Worm (Caenorhabditis elegans) whole organism, L1 larva: ENCODE measurements around the gene srd-11.

ENCODE experiments used
- C16A3.4 ChIP-seq: fragments of 150-350 bp; optimal IDR thresholded peaks from 2 replicates; lab custom pipeline; 2014; ENCODE audit warnings: missing biosample characterization, missing genetic modification characterization
- C34B4.2 ChIP-seq: sonication (generic microtip); optimal IDR thresholded peaks from 2 replicates; lab custom pipeline; 2017; ENCODE audit warnings: mild to moderate bottlenecking, missing genetic modification characterization, missing compliant biosample characterization
- F16B12.6 ChIP-seq: fragments of 150-350 bp; optimal IDR thresholded peaks from 2 replicates; lab custom pipeline; 2014; ENCODE audit warnings: missing biosample characterization, missing genetic modification characterization
- aha-1 ChIP-seq: fragments of 150-350 bp; optimal IDR thresholded peaks from 2 replicates; lab custom pipeline; 2014; ENCODE audit warnings: missing biosample characterization, missing genetic modification characterization
- alr-1 ChIP-seq: fragments of 200-800 bp; sonication (Bioruptor generic); optimal IDR thresholded peaks from 2 replicates; lab custom pipeline; 2018; ENCODE audit warnings: borderline replicate concordance, mild to moderate bottlenecking, missing genetic modification characterization, missing compliant biosample characterization
- aly-2 ChIP-seq: fragments of 150-350 bp; optimal IDR thresholded peaks from 2 replicates; lab custom pipeline; 2014; ENCODE audit warnings: missing biosample characterization, missing genetic modification characterization
- blmp-1 ChIP-seq: fragments of 150-350 bp; optimal IDR thresholded peaks from 2 replicates; lab custom pipeline; 2014; ENCODE audit warnings: missing biosample characterization, missing genetic modification characterization
- ceh-8 ChIP-seq: fragments of 200-800 bp; sonication (Bioruptor generic); optimal IDR thresholded peaks from 2 replicates; lab custom pipeline; 2018; ENCODE audit warnings: mild to moderate bottlenecking, missing genetic modification characterization, moderate library complexity, missing compliant biosample characterization
- ceh-88 ChIP-seq: fragments of 200-800 bp; sonication (Bioruptor generic); IDR thresholded peaks from 2 replicates; pipeline ENCODE4 v1.3.6; 2022; ENCODE audit warnings: missing genetic modification characterization, missing compliant biosample characterization
- ceh-90 ChIP-seq: sonication (generic microtip); optimal IDR thresholded peaks from 2 replicates; lab custom pipeline; 2016; ENCODE audit warnings: missing genetic modification characterization, missing compliant biosample characterization
- dpl-1 ChIP-seq, 3 experiments: fragments of 150-350 bp in 2 of 3; sonication (generic microtip) in 1 of 3; optimal IDR thresholded peaks; 2 replicates each; lab custom pipeline; 2014 to 2017; ENCODE audit warnings: missing biosample characterization in 3 of 3, missing genetic modification characterization in 3 of 3, missing genetic modification reagents in 3 of 3
- dsc-1 ChIP-seq: sonication (generic microtip); optimal IDR thresholded peaks from 2 replicates; lab custom pipeline; 2016; ENCODE audit warnings: mild to moderate bottlenecking, missing genetic modification characterization, missing compliant biosample characterization
- efl-1 ChIP-seq, 4 experiments: fragments of 150-350 bp; optimal IDR thresholded peaks in 3 of 4; peaks in 1 of 4; 1 replicate in 1 of 4; 2 replicates in 3 of 4; lab custom pipeline; 2014; ENCODE audit warnings: missing biosample characterization in 2 of 4, missing genetic modification characterization in 2 of 4, missing genetic modification reagents in 2 of 4
- efl-3 ChIP-seq: fragments of 200-800 bp; sonication (Bioruptor generic); optimal IDR thresholded peaks from 2 replicates; lab custom pipeline; 2018; ENCODE audit warnings: mild to moderate bottlenecking, missing genetic modification characterization, missing compliant biosample characterization
- egl-27 ChIP-seq, 2 experiments: fragments of 150-350 bp in 1 of 2; sonication (generic microtip); optimal IDR thresholded peaks; 3 replicates each; lab custom pipeline; 2017 to 2018; ENCODE audit warnings: missing biosample characterization in 2 of 2, missing genetic modification characterization in 2 of 2, missing genetic modification reagents in 2 of 2
- elt-2 ChIP-seq: sonication (generic microtip); optimal IDR thresholded peaks from 2 replicates; lab custom pipeline; 2016; ENCODE audit warnings: missing genetic modification characterization, mild to moderate bottlenecking, inconsistent platforms, missing compliant biosample characterization, missing genetic modification reagents
- elt-3 ChIP-seq, 6 experiments: fragments of 150-350 bp in 1 of 6; sonication (generic microtip); optimal IDR thresholded peaks; 2 replicates each; lab custom pipeline; 2017 to 2018; ENCODE audit warnings: missing biosample characterization in 6 of 6, missing genetic modification characterization in 6 of 6, inconsistent platforms in 1 of 6
- ets-5 ChIP-seq: fragments of 200-800 bp; sonication (Bioruptor generic); IDR thresholded peaks from 2 replicates; pipeline ENCODE4 v1.3.6; 2022; ENCODE audit warnings: missing genetic modification characterization, missing compliant biosample characterization
- fkh-10 ChIP-seq: sonication (generic microtip); optimal IDR thresholded peaks from 2 replicates; lab custom pipeline; 2017; ENCODE audit warnings: missing biosample characterization, missing genetic modification reagents, missing genetic modification characterization
- fkh-8 ChIP-seq: sonication (generic microtip); optimal IDR thresholded peaks from 2 replicates; lab custom pipeline; 2016; ENCODE audit warnings: mild to moderate bottlenecking, missing genetic modification characterization, missing compliant biosample characterization
- fos-1 ChIP-seq: fragments of 150-350 bp; optimal IDR thresholded peaks from 2 replicates; lab custom pipeline; 2014; ENCODE audit warnings: missing biosample characterization, missing genetic modification characterization
- hlh-17 ChIP-seq: fragments of 200-800 bp; sonication (Bioruptor generic); optimal IDR thresholded peaks from 2 replicates; lab custom pipeline; 2018; ENCODE audit warnings: missing genetic modification characterization, mild to moderate bottlenecking, missing compliant biosample characterization, moderate library complexity, borderline replicate concordance
- hlh-4 ChIP-seq: sonication (generic microtip); optimal IDR thresholded peaks from 2 replicates; lab custom pipeline; 2016; ENCODE audit warnings: mild to moderate bottlenecking, missing genetic modification characterization, missing compliant biosample characterization
- isw-1 ChIP-seq: fragments of 200-800 bp; sonication (Bioruptor generic); IDR thresholded peaks from 2 replicates; pipeline ENCODE4 v1.3.6; 2022; ENCODE audit warnings: missing genetic modification characterization, missing compliant biosample characterization
- lin-14 ChIP-seq: fragments of 200-800 bp; sonication (Bioruptor generic); optimal IDR thresholded peaks from 2 replicates; lab custom pipeline; 2018; ENCODE audit warnings: mild to moderate bottlenecking, missing genetic modification characterization, moderate library complexity, missing compliant biosample characterization
- lin-35 ChIP-seq, 2 experiments: fragments of 150-350 bp; optimal IDR thresholded peaks; 2 replicates each; lab custom pipeline; 2014; ENCODE audit warnings: missing biosample characterization in 2 of 2, missing genetic modification characterization in 2 of 2, missing genetic modification reagents in 2 of 2
- lin-39 ChIP-seq: fragments of 150-350 bp; optimal IDR thresholded peaks from 2 replicates; lab custom pipeline; 2014; ENCODE audit warnings: missing biosample characterization, missing genetic modification reagents, missing genetic modification characterization
- lsy-2 ChIP-seq, 2 experiments: fragments of 150-350 bp; optimal IDR thresholded peaks; 2 replicates each; lab custom pipeline; 2014; ENCODE audit warnings: missing biosample characterization in 2 of 2, missing genetic modification characterization in 2 of 2
- mab-9 ChIP-seq: fragments of 200-800 bp; sonication (Bioruptor generic); IDR thresholded peaks from 2 replicates; pipeline ENCODE4 v1.3.6; 2022; ENCODE audit warnings: missing genetic modification reagents, missing genetic modification characterization, missing compliant biosample characterization
- nhr-20 ChIP-seq: sonication (generic microtip); optimal IDR thresholded peaks from 2 replicates; lab custom pipeline; 2016; ENCODE audit warnings: mild to moderate bottlenecking, missing genetic modification characterization, missing compliant biosample characterization
- nhr-237 ChIP-seq: fragments of 150-350 bp; optimal IDR thresholded peaks from 2 replicates; lab custom pipeline; 2014; ENCODE audit warnings: missing biosample characterization, missing genetic modification characterization
- nhr-28 ChIP-seq: fragments of 150-350 bp; optimal IDR thresholded peaks from 2 replicates; lab custom pipeline; 2014; ENCODE audit warnings: missing biosample characterization, missing genetic modification characterization
- nhr-71 ChIP-seq: sonication (generic microtip); optimal IDR thresholded peaks from 2 replicates; lab custom pipeline; 2016; ENCODE audit warnings: mild to moderate bottlenecking, missing genetic modification characterization, moderate library complexity, missing compliant biosample characterization
- nhr-77 ChIP-seq: fragments of 150-350 bp; optimal IDR thresholded peaks from 2 replicates; lab custom pipeline; 2014; ENCODE audit warnings: missing biosample characterization, missing genetic modification characterization
- nhr-85 ChIP-seq: sonication (generic microtip); peaks from one replicate; lab custom pipeline; 2016; ENCODE audit warnings: missing genetic modification characterization, inconsistent platforms, missing compliant biosample characterization
- pag-3 ChIP-seq: sonication (generic microtip); optimal IDR thresholded peaks from 2 replicates; lab custom pipeline; 2017; ENCODE audit warnings: missing genetic modification characterization, mild to moderate bottlenecking, missing compliant biosample characterization, antibody characterized with exemption, borderline replicate concordance; ENCODE audit not compliant: insufficient read depth
- pax-3 ChIP-seq: fragments of 200-800 bp; sonication (Bioruptor generic); optimal IDR thresholded peaks from 2 replicates; lab custom pipeline; 2018; ENCODE audit warnings: mild to moderate bottlenecking, missing genetic modification characterization, moderate library complexity, missing compliant biosample characterization
- rnt-1 ChIP-seq: sonication (generic microtip); optimal IDR thresholded peaks from 2 replicates; lab custom pipeline; 2016; ENCODE audit warnings: mild to moderate bottlenecking, missing genetic modification characterization, moderate library complexity, missing compliant biosample characterization
- skn-1 ChIP-seq: fragments of 150-350 bp; optimal IDR thresholded peaks from 2 replicates; lab custom pipeline; 2014; ENCODE audit warnings: missing biosample characterization, missing genetic modification characterization
- snu-23 ChIP-seq: sonication (generic microtip); optimal IDR thresholded peaks from 2 replicates; lab custom pipeline; 2016; ENCODE audit warnings: missing genetic modification characterization, missing compliant biosample characterization
- sptf-1 ChIP-seq: fragments of 150-350 bp; optimal IDR thresholded peaks from 2 replicates; lab custom pipeline; 2014; ENCODE audit warnings: missing biosample characterization, missing genetic modification characterization
- sup-37 ChIP-seq: fragments of 200-800 bp; sonication (Bioruptor generic); optimal IDR thresholded peaks from 2 replicates; lab custom pipeline; 2018; ENCODE audit warnings: mild to moderate bottlenecking, missing genetic modification characterization, missing compliant biosample characterization
- swsn-7 ChIP-seq: sonication (generic microtip); optimal IDR thresholded peaks from 2 replicates; lab custom pipeline; 2016; ENCODE audit warnings: missing genetic modification characterization, missing compliant biosample characterization
- tbx-2 ChIP-seq: sonication (generic microtip); optimal IDR thresholded peaks from 2 replicates; lab custom pipeline; 2016; ENCODE audit warnings: missing genetic modification characterization, missing compliant biosample characterization
- unc-30 ChIP-seq: sonication (generic microtip); optimal IDR thresholded peaks from 2 replicates; lab custom pipeline; 2017; ENCODE audit warnings: missing biosample characterization, missing genetic modification characterization
- unc-86 ChIP-seq: sonication (generic microtip); optimal IDR thresholded peaks from 2 replicates; lab custom pipeline; 2016; ENCODE audit warnings: missing genetic modification characterization, missing compliant biosample characterization
- xbp-1 ChIP-seq: sonication (generic microtip); optimal IDR thresholded peaks from 2 replicates; lab custom pipeline; 2016; ENCODE audit warnings: missing genetic modification characterization, missing compliant biosample characterization
- zag-1 ChIP-seq: fragments of 150-350 bp; optimal IDR thresholded peaks from 2 replicates; lab custom pipeline; 2014; ENCODE audit warnings: missing biosample characterization, missing genetic modification characterization

Gene srd-11

ce11 chrV:13658577-13658976 is 38.9 kb upstream of the srd-11 start (continued):
- TF ChIP-seq nhr-20 (tag; lab: Kevin White, UChicago) (peak; percentile 98), skn-1 (tag; lab: Kevin White, UChicago) (peak; percentile 70), alr-1 (tag; lab: Kevin White, UChicago) (no peak), ceh-8 (GFP tag; lab: Kevin White, UChicago) (no peak), fos-1 (tag; lab: Kevin White, UChicago) (peak; percentile 17), C34B4.2 (no peak), zag-1 (tag; lab: Kevin White, UChicago) (no peak), fkh-8 (tag; lab: Kevin White, UChicago) (peak; percentile 72), pax-3 (tag; lab: Kevin White, UChicago) (peak; percentile 95), efl-3 (GFP tag; lab: Kevin White, UChicago) (no peak), swsn-7 (tag; lab: Kevin White, UChicago) (peak; percentile 69), hlh-17 (GFP tag; lab: Kevin White, UChicago) (no peak), nhr-85 (peak; percentile 99), fkh-10 (GFP tag; lab: Kevin White, UChicago) (no peak), sptf-1 (tag; lab: Kevin White, UChicago) (no peak), C16A3.4 (tag; lab: Kevin White, UChicago) (peak; percentile 65), ceh-90 (no peak), ets-5 (GFP tag; lab: Robert Waterston, UW) (no peak), hlh-4 (tag; lab: Kevin White, UChicago) (no peak), lin-35 (GFP tag; optimal IDR thresholded peaks at IDR 0.05; lab: Kevin White, UChicago) (peak; percentile 49 to 90), pag-3 (tag; lab: Kevin White, UChicago) (peak; percentile 69), elt-2 (peak; percentile 93), unc-30 (tag; lab: Kevin White, UChicago) (no peak), lin-39 (no peak), aly-2 (tag; lab: Kevin White, UChicago) (no peak), nhr-237 (tag; lab: Kevin White, UChicago) (no peak), snu-23 (GFP tag; lab: Kevin White, UChicago) (peak; percentile 95), tbx-2 (peak; percentile 91), egl-27 (tag; optimal IDR thresholded peaks at IDR 0.05; lab: Kevin White, UChicago) (no peak), dpl-1 (GFP tag; optimal IDR thresholded peaks at IDR 0.05; lab: Kevin White, UChicago) (peak; percentile 59 to 83 (median 74)), isw-1 (peak; percentile 22; the same call in 1 of the 2 replicates)
- TF ChIP-seq, all 84 proteins: peak for 49

DNA sequence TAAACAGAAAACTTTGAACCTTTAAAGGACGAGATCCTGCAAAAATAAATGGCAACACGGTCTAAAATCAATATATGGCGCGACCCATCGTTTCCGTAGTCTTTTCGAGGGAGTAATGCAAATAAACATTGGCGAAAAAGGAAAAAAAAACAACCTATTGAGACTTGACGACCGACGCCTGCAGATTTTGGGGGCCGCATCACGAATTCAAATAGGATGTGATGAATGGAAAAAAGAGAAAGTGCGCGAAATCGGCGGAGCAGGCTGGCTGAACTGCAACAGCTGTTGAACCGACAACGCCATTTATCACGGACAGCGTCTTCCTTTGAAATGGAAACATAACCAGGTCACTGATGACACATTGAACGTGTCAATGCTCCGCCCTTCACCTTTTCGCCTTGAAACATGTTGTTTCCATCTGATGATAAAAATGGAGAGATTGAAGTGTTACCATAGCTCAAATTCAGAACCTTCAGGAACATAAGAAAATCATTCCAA is 38.2 kb upstream of the srd-11 start:
- no peak for TF ChIP-seq nhr-71
- TF ChIP-seq ceh-8 (GFP tag; lab: Kevin White, UChicago), result no peak
- TF ChIP-seq dsc-1, result no peak
- no peak for TF ChIP-seq nhr-77 (tag; lab: Kevin White, UChicago)
- TF ChIP-seq fkh-10 (GFP tag; lab: Kevin White, UChicago), result no peak
- TF ChIP-seq zag-1 (tag; lab: Kevin White, UChicago), result no peak
- TF ChIP-seq snu-23 (GFP tag; lab: Kevin White, UChicago), result no peak
- no peak for TF ChIP-seq sup-37
- TF ChIP-seq C16A3.4 (tag; lab: Kevin White, UChicago), result no peak
- no peak for TF ChIP-seq F16B12.6 (tag; lab: Kevin White, UChicago)
- no peak for TF ChIP-seq ceh-88 (GFP tag; lab: Robert Waterston, UW)
- TF ChIP-seq efl-1 (optimal IDR thresholded peaks at IDR 0.05; lab: Kevin White, UChicago), result no peak
- TF ChIP-seq efl-1 (GFP tag; optimal IDR thresholded peaks at IDR 0.05 in 1 of 2; lab: Kevin White, UChicago), result peak in 1 of 2 experiments; percentile 93
- no peak for TF ChIP-seq nhr-28
- no peak for TF ChIP-seq elt-3 (tag; optimal IDR thresholded peaks at IDR 0.05; lab: Kevin White, UChicago)
- no peak for TF ChIP-seq swsn-7 (tag; lab: Kevin White, UChicago)
- TF ChIP-seq lin-35 (GFP tag; optimal IDR thresholded peaks at IDR 0.05; lab: Kevin White, UChicago), result no peak
- TF ChIP-seq aha-1 (tag; lab: Kevin White, UChicago), result no peak
- no peak for TF ChIP-seq lin-39
- TF ChIP-seq lin-14 (GFP tag; lab: Kevin White, UChicago), result peak; percentile 39
- TF ChIP-seq isw-1, result no peak
- TF ChIP-seq rnt-1 (tag; lab: Kevin White, UChicago), result peak; percentile 76
- no peak for TF ChIP-seq pag-3 (tag; lab: Kevin White, UChicago)
- no peak for TF ChIP-seq mab-9 (GFP tag; lab: Robert Waterston, UW)
- no peak for TF ChIP-seq xbp-1
- TF ChIP-seq unc-86, result no peak
- no peak for TF ChIP-seq lsy-2 (tag; optimal IDR thresholded peaks at IDR 0.05; lab: Kevin White, UChicago)
- no peak for TF ChIP-seq hlh-17 (GFP tag; lab: Kevin White, UChicago)
- no peak for TF ChIP-seq egl-27 (tag; optimal IDR thresholded peaks at IDR 0.05; lab: Kevin White, UChicago)
- TF ChIP-seq dpl-1 (GFP tag; optimal IDR thresholded peaks at IDR 0.05; lab: Kevin White, UChicago), result peak in 1 of 3 experiments; percentile 34
- no peak for TF ChIP-seq fos-1 (tag; lab: Kevin White, UChicago)
- peak; percentile 75 for TF ChIP-seq blmp-1 (tag; lab: Kevin White, UChicago)
